Worm (Caenorhabditis elegans): ENCODE results near the gene klp-6.

klp-6 gene

ce11 chrIII:5024393-5024964, 6.2 kb upstream of the klp-6 start, which contains the start of gene pcf-11 (continued):
- TF ChIP-seq pqm-1 (tag; optimal IDR thresholded peaks at IDR 0.05), result no peak
- TF ChIP-seq unc-62 (GFP tag; optimal IDR thresholded peaks at IDR 0.05), result no peak
- TF ChIP-seq sup-37 (GFP tag; optimal IDR thresholded peaks at IDR 0.05), result no peak
- peak; percentile 69 to 75 for TF ChIP-seq lin-35 (GFP tag; optimal IDR thresholded peaks at IDR 0.05)
- TF ChIP-seq pax-3 (tag; optimal IDR thresholded peaks at IDR 0.05), result no peak
- TF ChIP-seq ztf-4 (tag; optimal IDR thresholded peaks at IDR 0.05), result no peak
- no peak for TF ChIP-seq lin-15B (tag; optimal IDR thresholded peaks at IDR 0.05)
- TF ChIP-seq C34B4.2 (tag; optimal IDR thresholded peaks at IDR 0.05), result no peak

- peak; percentile 32 for TF ChIP-seq nhr-19 (GFP tag; conservative IDR thresholded peaks at IDR 0.05)
- TF ChIP-seq dsc-1 (tag; optimal IDR thresholded peaks at IDR 0.05), result peak; percentile 0
- TF ChIP-seq efl-1 (optimal IDR thresholded peaks at IDR 0.05), result peak in 1 of 2 experiments; percentile 5
- TF ChIP-seq efl-1 (GFP tag; optimal IDR thresholded peaks at IDR 0.05 in 1 of 2), result no peak
- TF ChIP-seq ceh-88 (GFP tag; IDR thresholded peaks at IDR 0.05), result no peak
- TF ChIP-seq zip-4 (GFP tag; optimal IDR thresholded peaks at IDR 0.05), result peak; percentile 31
- peak; percentile 42 to 45 for TF ChIP-seq lsy-2 (tag; optimal IDR thresholded peaks at IDR 0.05)
- peak; percentile 92 for TF ChIP-seq ama-1 (optimal IDR thresholded peaks at IDR 0.05)
- TF ChIP-seq dpl-1 (GFP tag; optimal IDR thresholded peaks at IDR 0.05), result peak in 2 of 3 experiments; percentile 3 to 9
- TF ChIP-seq nhr-47 (tag; optimal IDR thresholded peaks at IDR 0.05), result peak; percentile 48
- TF ChIP-seq nhr-237 (tag; optimal IDR thresholded peaks at IDR 0.05), result no peak
- peak in 1 of 2 experiments; percentile 42 for TF ChIP-seq lin-35 (GFP tag; optimal IDR thresholded peaks at IDR 0.05)
- peak; percentile 34 for TF ChIP-seq elt-2 (tag; optimal IDR thresholded peaks at IDR 0.05)
- TF ChIP-seq rnt-1 (tag; optimal IDR thresholded peaks at IDR 0.05), result peak; percentile 34
- TF ChIP-seq nhr-85 (tag), result peak; percentile 66
- TF ChIP-seq nhr-76 (tag; optimal IDR thresholded peaks at IDR 0.05), result no peak
- TF ChIP-seq swsn-7 (tag; optimal IDR thresholded peaks at IDR 0.05), result peak; percentile 22
- TF ChIP-seq nhr-90 (tag; optimal IDR thresholded peaks at IDR 0.05; ENCODE audit: poor library complexity), result peak; percentile 39
- TF ChIP-seq fkh-10 (GFP tag; optimal IDR thresholded peaks at IDR 0.05), result no peak
- TF ChIP-seq isw-1 (GFP tag; IDR thresholded peaks at IDR 0.05), result no peak
- TF ChIP-seq nhr-20 (tag; optimal IDR thresholded peaks at IDR 0.05), result peak; percentile 43
- TF ChIP-seq elt-3 (tag; optimal IDR thresholded peaks at IDR 0.05), result no peak
- peak; percentile 86 for TF ChIP-seq ztf-4 (tag; optimal IDR thresholded peaks at IDR 0.05)
- no peak for TF ChIP-seq mab-9 (GFP tag; IDR thresholded peaks at IDR 0.05)
- no peak for TF ChIP-seq unc-98 (GFP tag; IDR thresholded peaks at IDR 0.05)
- peak; percentile 36; the same call in 1 of the 2 replicates for TF ChIP-seq grh-1 (GFP tag; IDR thresholded peaks at IDR 0.05)
- peak; percentile 49 for TF ChIP-seq mep-1 (tag; optimal IDR thresholded peaks at IDR 0.05)
- TF ChIP-seq fos-1 (tag; optimal IDR thresholded peaks at IDR 0.05), result no peak
- TF ChIP-seq C04F5.9 (tag; optimal IDR thresholded peaks at IDR 0.05), result no peak
- peak; percentile 72 for TF ChIP-seq nhr-71 (tag; optimal IDR thresholded peaks at IDR 0.05)
- no peak for TF ChIP-seq ceh-63 (GFP tag; optimal IDR thresholded peaks at IDR 0.05)
- TF ChIP-seq xbp-1 (tag; optimal IDR thresholded peaks at IDR 0.05), result peak; percentile 7
- peak; percentile 1 for TF ChIP-seq tbx-2 (tag; optimal IDR thresholded peaks at IDR 0.05)
- peak; percentile 22 for TF ChIP-seq sox-4 (tag; optimal IDR thresholded peaks at IDR 0.05)
- peak; percentile 32 for TF ChIP-seq pax-3 (tag; optimal IDR thresholded peaks at IDR 0.05)
- TF ChIP-seq vab-15 (tag; optimal IDR thresholded peaks at IDR 0.05), result peak; percentile 3
These were observed 5.5 kb upstream of the klp-6 start for ce11 chrIII:5025136-5025629.
